Fruit fly (Drosophila melanogaster): ENCODE measurements around the gene Dic2.

Gene Dic2

dm6 chr3R:20501910-20502309, 683 bp upstream of the Dic2 start, which contains the start of gene CG46441:
Gene CG46441 (minus strand): TSS chr3R:20502010.
- TF ChIP-seq CG8632 (GFP tag; optimal IDR thresholded peaks at IDR 0.05) (no peak), CG34406 (GFP tag; optimal IDR thresholded peaks at IDR 0.05) (no peak), CG11902 (GFP tag; optimal IDR thresholded peaks at IDR 0.05) (no peak), OdsH (GFP tag; optimal IDR thresholded peaks at IDR 0.05) (no peak), CG32006 (GFP tag; optimal IDR thresholded peaks at IDR 0.05) (no peak), acj6 (GFP tag; optimal IDR thresholded peaks at IDR 0.05) (no peak), svp (GFP tag) (no peak), CG6163 (GFP tag; IDR thresholded peaks at IDR 0.05) (no peak), net (GFP tag; optimal IDR thresholded peaks at IDR 0.05) (no peak), dac (GFP tag; optimal IDR thresholded peaks at IDR 0.05) (no peak), Ets21C (GFP tag; optimal IDR thresholded peaks at IDR 0.05) (no peak), lz (GFP tag; optimal IDR thresholded peaks at IDR 0.05) (no peak)

dm6 chr3R:20484441-20484840, 16.8 kb downstream of the Dic2 start, which contains the start of gene Gfrl:
Gene Gfrl (minus strand): TSS chr3R:20484588.
- TF ChIP-seq CG3032 (tag; optimal IDR thresholded peaks at IDR 0.05) (no peak), Sox14 (GFP tag; optimal IDR thresholded peaks at IDR 0.05) (no peak), CG8119 (GFP tag; IDR thresholded peaks at IDR 0.05) (no peak), Lpt (GFP tag; optimal IDR thresholded peaks at IDR 0.05) (no peak), eg (GFP tag; IDR thresholded peaks at IDR 0.05) (no peak), CG10631 (GFP tag; optimal IDR thresholded peaks at IDR 0.05) (no peak), salr (GFP tag; optimal IDR thresholded peaks at IDR 0.05) (no peak), CG6808 (GFP tag; optimal IDR thresholded peaks at IDR 0.05) (no peak), CG11294 (GFP tag; IDR thresholded peaks at IDR 0.05) (no peak), CG6163 (GFP tag; IDR thresholded peaks at IDR 0.05) (no peak), CG8632 (GFP tag; optimal IDR thresholded peaks at IDR 0.05) (no peak)

dm6 chr3R:20472764-20473390, 28.4 kb downstream of the Dic2 start:
- TF ChIP-seq eg (GFP tag; IDR thresholded peaks at IDR 0.05) (no peak), CG1621 (tag; optimal IDR thresholded peaks at IDR 0.05) (no peak), dac (GFP tag; optimal IDR thresholded peaks at IDR 0.05) (no peak), dsx (GFP tag; optimal IDR thresholded peaks at IDR 0.05; ENCODE audit: poor library complexity, severe bottlenecking) (no peak), spab (GFP tag; optimal IDR thresholded peaks at IDR 0.05) (no peak), Hr39 (GFP tag; optimal IDR thresholded peaks at IDR 0.05) (no peak), topi (GFP tag; optimal IDR thresholded peaks at IDR 0.05) (no peak), Sox102F (GFP tag; optimal IDR thresholded peaks at IDR 0.05) (no peak), CG11762 (GFP tag; optimal IDR thresholded peaks at IDR 0.05; ENCODE audit: insufficient read depth) (no peak), OdsH (GFP tag; optimal IDR thresholded peaks at IDR 0.05) (no peak), lz (GFP tag; optimal IDR thresholded peaks at IDR 0.05) (no peak), Met (GFP tag; optimal IDR thresholded peaks at IDR 0.05) (no peak), ss (GFP tag; optimal IDR thresholded peaks at IDR 0.05) (no peak), CG11902 (GFP tag; optimal IDR thresholded peaks at IDR 0.05) (no peak), salr (GFP tag; optimal IDR thresholded peaks at IDR 0.05) (no peak), CG6163 (GFP tag; IDR thresholded peaks at IDR 0.05) (no peak), fkh (GFP tag; optimal IDR thresholded peaks at IDR 0.05) (no peak), CG6854 (GFP tag; optimal IDR thresholded peaks at IDR 0.05) (no peak), Blimp-1 (GFP tag; optimal IDR thresholded peaks at IDR 0.05) (no peak), vri (GFP tag; optimal IDR thresholded peaks at IDR 0.05) (no peak)

DNA sequence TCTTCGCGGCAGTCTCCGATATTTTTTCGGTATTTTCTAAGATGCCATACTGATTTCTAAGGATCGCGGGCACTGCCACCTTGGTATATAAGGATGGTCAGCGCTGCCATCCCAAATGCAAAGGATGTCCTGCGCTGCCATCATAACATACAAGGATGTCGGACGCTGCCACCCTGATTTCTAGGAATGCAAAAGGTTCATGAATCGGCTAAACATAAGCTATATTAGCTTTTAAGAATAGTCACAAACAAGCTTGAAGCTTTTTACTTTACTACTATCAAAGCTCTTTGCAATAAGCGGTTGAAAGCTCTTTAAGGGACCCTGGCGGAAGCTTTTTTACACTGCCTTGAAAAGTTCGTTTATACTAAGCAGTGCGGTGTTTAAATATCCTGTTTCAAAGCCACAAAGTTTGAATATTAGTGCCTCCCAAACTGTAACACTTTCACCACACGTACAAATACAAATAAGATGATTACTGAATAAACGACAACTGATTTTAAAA, 36.9 kb downstream of the Dic2 start:
- TF ChIP-seq dac (GFP tag; optimal IDR thresholded peaks at IDR 0.05) (no peak), vri (GFP tag; optimal IDR thresholded peaks at IDR 0.05) (no peak), CG10669 (GFP tag; optimal IDR thresholded peaks at IDR 0.05) (no peak), Gug (GFP tag; IDR thresholded peaks at IDR 0.05) (no peak), cyc (GFP tag; optimal IDR thresholded peaks at IDR 0.05) (no peak), svp (GFP tag) (no peak), Ets21C (GFP tag; optimal IDR thresholded peaks at IDR 0.05) (no peak), Eip75B (GFP tag; optimal IDR thresholded peaks at IDR 0.05) (no peak), fd59A (GFP tag; optimal IDR thresholded peaks at IDR 0.05) (no peak), eg (GFP tag; IDR thresholded peaks at IDR 0.05) (no peak)

Measured in whole organism, prepupa.